Worm (Caenorhabditis elegans) whole organism, L4/young adult: ENCODE results near the gene F55B12.2.

Experiments used
- W03F9.2 ChIP-seq: fragments of 150-350 bp; optimal IDR thresholded peaks from 2 replicates; lab custom pipeline; 2014; ENCODE audit warnings: missing biosample characterization, missing genetic modification characterization
- him-1 ChIP-seq: sonication (generic microtip); optimal IDR thresholded peaks from 2 replicates; lab custom pipeline; 2016; ENCODE audit warnings: missing genotype, missing genetic modification reagents, missing genetic modification characterization, missing compliant biosample characterization

DNA sequence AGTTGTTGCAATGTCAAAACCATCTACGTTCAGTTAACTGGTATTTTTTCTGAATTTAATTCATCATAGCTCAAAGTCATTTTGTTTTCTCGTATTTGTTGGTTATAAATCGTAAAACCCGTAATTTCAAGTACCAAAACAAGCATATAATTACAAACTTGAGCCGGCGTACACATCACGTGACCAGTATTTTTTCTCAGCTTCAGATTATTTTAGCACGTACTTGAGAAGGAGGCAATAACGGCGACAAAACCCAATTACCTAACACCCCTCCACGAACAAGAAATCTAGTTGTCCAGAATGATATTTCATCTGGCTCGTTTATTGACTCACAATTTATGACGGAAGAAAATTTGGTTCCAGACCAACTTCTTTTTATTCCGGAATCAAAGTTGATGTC is 42.1 kb upstream of the F55B12.2 start, which contains the start of gene srx-135:
- TF ChIP-seq him-1 (no peak), W03F9.2 (tag; lab: Kevin White, UChicago) (no peak)
